Fruit fly (Drosophila melanogaster): ENCODE data around the gene Atac1.

Gene Atac1

DNA sequence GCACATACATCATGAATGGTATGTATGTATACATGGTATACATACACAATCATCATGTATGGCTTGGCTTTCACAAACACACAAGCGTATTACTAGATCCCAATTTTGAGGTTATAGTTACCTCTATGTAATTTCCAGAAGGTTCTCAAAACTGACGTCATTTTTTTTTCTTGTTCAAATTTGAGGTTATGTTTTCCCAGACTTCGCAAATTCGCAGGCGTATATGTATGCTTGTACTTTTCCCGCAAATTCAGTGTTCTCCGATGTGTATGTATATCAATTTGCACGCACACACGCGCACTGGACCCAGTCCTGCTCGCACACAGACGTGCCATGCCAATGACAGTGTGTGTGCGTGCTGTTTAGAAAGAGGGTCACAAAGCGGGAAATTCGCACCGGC lies 6.2 kb upstream of the Atac1 start (continued):
- no peak for TF ChIP-seq CG1602 (GFP tag; optimal IDR thresholded peaks at IDR 0.05)
- TF ChIP-seq crp (GFP tag; optimal IDR thresholded peaks at IDR 0.05), result no peak
- TF ChIP-seq Sry-β (GFP tag; optimal IDR thresholded peaks at IDR 0.05), result no peak
- no peak for TF ChIP-seq CG7786 (GFP tag; optimal IDR thresholded peaks at IDR 0.05)
- TF ChIP-seq CG11247 (GFP tag; IDR thresholded peaks at IDR 0.05), result no peak
- no peak for TF ChIP-seq tx (GFP tag; optimal IDR thresholded peaks at IDR 0.05)
- TF ChIP-seq Ada2b (GFP tag; IDR thresholded peaks at IDR 0.05), result no peak
- TF ChIP-seq CG7271 (tag; optimal IDR thresholded peaks at IDR 0.05), result no peak
- no peak for TF ChIP-seq CG43689 (GFP tag; IDR thresholded peaks at IDR 0.05)
- TF ChIP-seq tup (GFP tag; optimal IDR thresholded peaks at IDR 0.05), result no peak
- TF ChIP-seq BtbVII (GFP tag; optimal IDR thresholded peaks at IDR 0.05), result no peak
- no peak for TF ChIP-seq CG9817 (tag; optimal IDR thresholded peaks at IDR 0.05)
- peak; percentile 56; the same call in 2 of the 3 replicates for TF ChIP-seq CG34422 (GFP tag; IDR thresholded peaks at IDR 0.05)
- no peak for TF ChIP-seq lab (GFP tag; optimal IDR thresholded peaks at IDR 0.05)
- no peak for TF ChIP-seq al (GFP tag; IDR thresholded peaks at IDR 0.05)
- no peak for TF ChIP-seq CG11723 (GFP tag; optimal IDR thresholded peaks at IDR 0.05)
- TF ChIP-seq salm (tag; optimal IDR thresholded peaks at IDR 0.05), result no peak
- no peak for TF ChIP-seq eyg (GFP tag; optimal IDR thresholded peaks at IDR 0.05)
- TF ChIP-seq CG8924 (tag; optimal IDR thresholded peaks at IDR 0.05), result peak; percentile 20
- peak; percentile 20; the same call in 1 of the 3 replicates for TF ChIP-seq row (GFP tag; IDR thresholded peaks at IDR 0.05)
- TF ChIP-seq Ets97D (GFP tag; optimal IDR thresholded peaks at IDR 0.05), result no peak
- TF ChIP-seq fd64A (GFP tag; optimal IDR thresholded peaks at IDR 0.05), result no peak
- no peak for TF ChIP-seq CG10979 (tag; optimal IDR thresholded peaks at IDR 0.05)
- TF ChIP-seq crol (GFP tag; IDR thresholded peaks at IDR 0.05), result no peak
- TF ChIP-seq run (tag; optimal IDR thresholded peaks at IDR 0.05), result no peak
- TF ChIP-seq phol (tag; optimal IDR thresholded peaks at IDR 0.05), result no peak
- TF ChIP-seq ssp (GFP tag; IDR thresholded peaks at IDR 0.05), result no peak
- no peak for TF ChIP-seq CG13424 (tag; optimal IDR thresholded peaks at IDR 0.05)
- TF ChIP-seq mam (GFP tag; optimal IDR thresholded peaks at IDR 0.05), result no peak
- no peak; the same call in 1 of the 2 replicates for TF ChIP-seq hbn (GFP tag; IDR thresholded peaks at IDR 0.05; ENCODE audit: partially characterized antibody)
- TF ChIP-seq Kr (GFP tag; optimal IDR thresholded peaks at IDR 0.05), result no peak
- TF ChIP-seq ems (GFP tag; optimal IDR thresholded peaks at IDR 0.05), result no peak
- no peak for TF ChIP-seq CG2120 (GFP tag; optimal IDR thresholded peaks at IDR 0.05)
- no peak for TF ChIP-seq Side (GFP tag; optimal IDR thresholded peaks at IDR 0.05)
- TF ChIP-seq Blimp-1 (GFP tag; optimal IDR thresholded peaks at IDR 0.05), result no peak
- no peak for TF ChIP-seq CG42726 (GFP tag; IDR thresholded peaks at IDR 0.05; ENCODE audit: partially characterized antibody)
- TF ChIP-seq CTCF (GFP tag; optimal IDR thresholded peaks at IDR 0.05), result no peak
- TF ChIP-seq sd (tag; optimal IDR thresholded peaks at IDR 0.05), result no peak
- TF ChIP-seq trem (tag; optimal IDR thresholded peaks at IDR 0.05), result no peak
- peak; percentile 43 for TF ChIP-seq MESR4 (GFP tag; optimal IDR thresholded peaks at IDR 0.05)
- no peak for TF ChIP-seq CG17361 (GFP tag; IDR thresholded peaks at IDR 0.05)
- TF ChIP-seq MBD-R2 (GFP tag; IDR thresholded peaks at IDR 0.05), result peak; percentile 31; the same call in 1 of the 2 replicates
- TF ChIP-seq sens (GFP tag), result peak; percentile 48
- TF ChIP-seq CG14050 (GFP tag; IDR thresholded peaks at IDR 0.05), result no peak
- no peak for TF ChIP-seq zfh1 (GFP tag; IDR thresholded peaks at IDR 0.05)
- peak; percentile 84 for TF ChIP-seq cg (GFP tag; optimal IDR thresholded peaks at IDR 0.05)
- TF ChIP-seq Oli (tag; optimal IDR thresholded peaks at IDR 0.05), result no peak
- TF ChIP-seq Sin3A (optimal IDR thresholded peaks at IDR 0.05), result no peak
- no peak for TF ChIP-seq CG18011 (GFP tag; optimal IDR thresholded peaks at IDR 0.05)
- TF ChIP-seq fru (optimal IDR thresholded peaks at IDR 0.05), result no peak
- TF ChIP-seq org-1 (GFP tag; optimal IDR thresholded peaks at IDR 0.05), result no peak
- no peak for TF ChIP-seq Hey (tag; optimal IDR thresholded peaks at IDR 0.05)
- no peak for TF ChIP-seq hb (GFP tag; IDR thresholded peaks at IDR 0.05; ENCODE audit: partially characterized antibody)
